Worm (Caenorhabditis elegans) whole organism, L4 larva: ENCODE results near the gene clec-66.
A peak's percentile ranks its signal among the peaks of the same experiment; 100 is the strongest.

Experiments
- D1046.2 ChIP-seq: fragments of 200-800 bp; sonication (Bioruptor generic); IDR thresholded peaks from 2 replicates; pipeline ENCODE4 v1.3.6; 2022; ENCODE audit warnings: missing genetic modification characterization, missing compliant biosample characterization
- F26F4.8 ChIP-seq: fragments of 200-800 bp; sonication (Bioruptor generic); conservative IDR thresholded peaks from 2 replicates; pipeline ENCODE4 v1.3.6; 2022; ENCODE audit warnings: missing genetic modification characterization, missing compliant biosample characterization
- F37D6.2 ChIP-seq: sonication (generic microtip); optimal IDR thresholded peaks from 2 replicates; lab custom pipeline; 2016; ENCODE audit warnings: mild to moderate bottlenecking, missing genetic modification characterization, missing compliant biosample characterization
- Y75B8A.6 ChIP-seq: fragments of 200-800 bp; sonication (Bioruptor generic); IDR thresholded peaks from 2 replicates; pipeline ENCODE4 v1.3.6; 2022; ENCODE audit warnings: missing genetic modification reagents, missing genetic modification characterization, missing compliant biosample characterization
- aha-1 ChIP-seq: fragments of 150-350 bp; peaks from one replicate; lab custom pipeline; 2014; ENCODE audit warnings: missing biosample characterization, missing genetic modification characterization
- aly-2 ChIP-seq: sonication (generic microtip); optimal IDR thresholded peaks from 2 replicates; lab custom pipeline; 2018; ENCODE audit warnings: missing biosample characterization, missing genetic modification characterization
- ama-1 ChIP-seq: fragments of 150-350 bp; optimal IDR thresholded peaks from 2 replicates; lab custom pipeline; 2014; ENCODE audit warnings: inconsistent platforms, mixed read lengths
- arid-1 ChIP-seq: fragments of 200-800 bp; sonication (Bioruptor generic); conservative IDR thresholded peaks from 2 replicates; pipeline ENCODE4 v1.3.6; 2022; ENCODE audit warnings: missing genetic modification reagents, missing genetic modification characterization, missing compliant biosample characterization
- ceh-44 ChIP-seq: fragments of 200-800 bp; sonication (Bioruptor generic); IDR thresholded peaks from 2 replicates; pipeline ENCODE4 v1.3.6; 2022; ENCODE audit warnings: missing genetic modification reagents, missing genetic modification characterization, missing compliant biosample characterization
- ceh-62 ChIP-seq: sonication (generic microtip); optimal IDR thresholded peaks from 2 replicates; lab custom pipeline; 2017; ENCODE audit warnings: missing biosample characterization, missing genetic modification characterization
- ceh-82 ChIP-seq: sonication (generic microtip); optimal IDR thresholded peaks from 2 replicates; lab custom pipeline; 2017; ENCODE audit warnings: missing biosample characterization, missing genetic modification characterization
- ces-1 ChIP-seq: fragments of 150-350 bp; sonication (generic microtip); optimal IDR thresholded peaks from 4 replicates; lab custom pipeline; 2014; ENCODE audit warnings: missing biosample characterization, missing genetic modification reagents, missing genetic modification characterization
- ctbp-1 ChIP-seq: fragments of 200-800 bp; sonication (Bioruptor generic); IDR thresholded peaks from 2 replicates; pipeline ENCODE4 v1.3.6; 2022; ENCODE audit warnings: missing genetic modification reagents, missing genetic modification characterization, missing compliant biosample characterization
- daf-19 ChIP-seq: fragments of 200-800 bp; sonication (Bioruptor generic); conservative IDR thresholded peaks from 2 replicates; pipeline ENCODE4 v1.3.6; 2022; ENCODE audit warnings: missing genetic modification characterization, missing compliant biosample characterization
- dmd-8 ChIP-seq: fragments of 200-800 bp; sonication (Bioruptor generic); IDR thresholded peaks from 2 replicates; pipeline ENCODE4 v1.3.6; 2022; ENCODE audit warnings: missing genetic modification characterization, missing compliant biosample characterization
- dmd-9 ChIP-seq: fragments of 200-800 bp; sonication (Bioruptor generic); IDR thresholded peaks from 2 replicates; pipeline ENCODE4 v1.3.6; 2022; ENCODE audit warnings: missing genetic modification reagents, missing genetic modification characterization, missing compliant biosample characterization
- duxl-1 ChIP-seq: sonication (generic microtip); optimal IDR thresholded peaks from 2 replicates; lab custom pipeline; 2016; ENCODE audit warnings: mild to moderate bottlenecking, missing genetic modification characterization, moderate library complexity, missing compliant biosample characterization; ENCODE audit not compliant: poor library complexity
- hlh-11 ChIP-seq: fragments of 200-800 bp; sonication (Bioruptor generic); optimal IDR thresholded peaks from 2 replicates; lab custom pipeline; 2018; ENCODE audit warnings: mild to moderate bottlenecking, missing genetic modification characterization, missing compliant biosample characterization
- lim-7 ChIP-seq: fragments of 200-800 bp; sonication (Bioruptor generic); IDR thresholded peaks from 2 replicates; pipeline ENCODE4 v1.3.6; 2022; ENCODE audit warnings: missing genetic modification characterization, missing compliant biosample characterization
- lin-15B ChIP-seq: fragments of 150-350 bp; sonication (generic microtip); optimal IDR thresholded peaks from 3 replicates; lab custom pipeline; 2014; ENCODE audit warnings: missing biosample characterization, missing genetic modification characterization
- lin-38 ChIP-seq: fragments of 200-800 bp; sonication (Bioruptor generic); IDR thresholded peaks from 2 replicates; pipeline ENCODE4 v1.3.6; 2022; ENCODE audit warnings: missing genetic modification reagents, missing genetic modification characterization, missing compliant biosample characterization
- mdl-1 ChIP-seq, 2 experiments: fragments of 150-350 bp in 1 of 2; sonication (generic microtip) in 1 of 2; optimal IDR thresholded peaks; 2 replicates each; lab custom pipeline; 2014 to 2017; ENCODE audit warnings: missing biosample characterization in 2 of 2, missing genetic modification characterization in 2 of 2
- mes-2 ChIP-seq: sonication (generic microtip); optimal IDR thresholded peaks from 2 replicates; lab custom pipeline; 2016; ENCODE audit warnings: missing genotype, mild to moderate bottlenecking, missing genetic modification characterization, missing compliant biosample characterization; ENCODE audit not compliant: poor library complexity, severe bottlenecking
- mxl-2 ChIP-seq: fragments of 200-800 bp; sonication (Bioruptor generic); conservative IDR thresholded peaks from 2 replicates; pipeline ENCODE4 v1.3.6; 2022; ENCODE audit warnings: missing genetic modification reagents, missing genetic modification characterization, missing compliant biosample characterization
- nhr-10 ChIP-seq: fragments of 150-350 bp; optimal IDR thresholded peaks from 2 replicates; lab custom pipeline; 2014; ENCODE audit warnings: missing biosample characterization, missing genetic modification characterization
- nhr-11 ChIP-seq: fragments of 150-350 bp; optimal IDR thresholded peaks from 2 replicates; lab custom pipeline; 2014; ENCODE audit warnings: missing biosample characterization, missing genetic modification characterization
- nhr-41 ChIP-seq: fragments of 200-800 bp; sonication (Bioruptor generic); IDR thresholded peaks from 2 replicates; pipeline ENCODE4 v1.3.6; 2022; ENCODE audit warnings: missing genetic modification reagents, missing genetic modification characterization, missing compliant biosample characterization
- nhr-48 ChIP-seq: sonication (generic microtip); optimal IDR thresholded peaks from 2 replicates; lab custom pipeline; 2016; ENCODE audit warnings: mild to moderate bottlenecking, missing genetic modification characterization, missing compliant biosample characterization
- nhr-77 ChIP-seq: fragments of 150-350 bp; optimal IDR thresholded peaks from 2 replicates; lab custom pipeline; 2014; ENCODE audit warnings: missing biosample characterization, missing genetic modification characterization
- pqm-1 ChIP-seq: sonication (generic microtip); optimal IDR thresholded peaks from 2 replicates; lab custom pipeline; 2017; ENCODE audit warnings: missing biosample characterization, missing genetic modification characterization
- set-16 ChIP-seq: fragments of 200-800 bp; sonication (Bioruptor generic); IDR thresholded peaks from 2 replicates; pipeline ENCODE4 v1.3.6; 2022; ENCODE audit warnings: missing genetic modification reagents, missing genetic modification characterization, missing compliant biosample characterization
- skn-1 ChIP-seq: fragments of 150-350 bp; optimal IDR thresholded peaks from 2 replicates; lab custom pipeline; 2014; ENCODE audit warnings: missing biosample characterization, missing genetic modification characterization
- tra-1 ChIP-seq: fragments of 200-800 bp; sonication (Bioruptor generic); IDR thresholded peaks from 2 replicates; pipeline ENCODE4 v1.3.6; 2022; ENCODE audit warnings: missing genetic modification reagents, missing genetic modification characterization, missing compliant biosample characterization
- vab-7 ChIP-seq: fragments of 200-800 bp; sonication (Bioruptor generic); IDR thresholded peaks from 2 replicates; pipeline ENCODE4 v1.3.6; 2022; ENCODE audit warnings: missing genetic modification reagents, missing genetic modification characterization, missing compliant biosample characterization
- ztf-11 ChIP-seq: fragments of 150-350 bp; optimal IDR thresholded peaks from 2 replicates; lab custom pipeline; 2014; ENCODE audit warnings: missing biosample characterization, missing genetic modification characterization

Gene clec-66

DNA sequence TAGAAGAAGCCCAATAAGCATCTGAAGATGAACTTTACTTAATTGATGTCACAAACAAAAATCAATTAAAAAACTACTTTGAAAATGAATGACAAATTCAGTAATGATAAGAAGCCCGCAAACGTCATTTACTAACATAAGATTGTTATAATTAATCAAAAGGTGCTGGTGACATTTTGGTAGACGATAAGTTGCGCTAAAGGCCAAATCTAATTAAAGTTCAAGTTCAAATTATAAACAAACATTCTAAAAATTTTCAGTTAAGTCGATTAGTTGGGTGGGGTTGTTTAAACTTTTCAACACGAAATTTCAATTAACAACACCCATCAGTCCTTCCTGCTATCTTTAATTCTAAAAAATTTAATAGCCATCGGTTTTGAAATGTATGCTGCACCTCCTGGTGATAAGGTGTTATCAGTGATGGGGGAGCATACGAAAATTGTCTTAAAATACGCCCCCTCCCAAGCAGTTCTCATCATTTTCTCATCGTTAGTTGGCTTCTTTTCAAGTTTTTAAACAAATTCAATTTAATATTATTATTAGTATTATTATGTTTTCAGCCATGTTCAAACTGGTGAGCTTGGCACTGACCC, 9.0 kb upstream of the clec-66 start, which contains the start of the genes clec-62 and clec-63 (continued):
- no peak for TF ChIP-seq ces-1 (GFP tag; lab: Kevin White, UChicago)
- TF ChIP-seq pqm-1 (tag; lab: Kevin White, UChicago) = peak; percentile 95
- no peak for TF ChIP-seq D1046.2 (GFP tag; lab: Robert Waterston, UW)
- no peak for TF ChIP-seq ztf-11 (tag; lab: Kevin White, UChicago)
- no peak for TF ChIP-seq ctbp-1 (GFP tag; lab: Robert Waterston, UW)
- no peak for TF ChIP-seq daf-19 (GFP tag; lab: Robert Waterston, UW)
- no peak for TF ChIP-seq nhr-10 (tag; lab: Kevin White, UChicago)

DNA sequence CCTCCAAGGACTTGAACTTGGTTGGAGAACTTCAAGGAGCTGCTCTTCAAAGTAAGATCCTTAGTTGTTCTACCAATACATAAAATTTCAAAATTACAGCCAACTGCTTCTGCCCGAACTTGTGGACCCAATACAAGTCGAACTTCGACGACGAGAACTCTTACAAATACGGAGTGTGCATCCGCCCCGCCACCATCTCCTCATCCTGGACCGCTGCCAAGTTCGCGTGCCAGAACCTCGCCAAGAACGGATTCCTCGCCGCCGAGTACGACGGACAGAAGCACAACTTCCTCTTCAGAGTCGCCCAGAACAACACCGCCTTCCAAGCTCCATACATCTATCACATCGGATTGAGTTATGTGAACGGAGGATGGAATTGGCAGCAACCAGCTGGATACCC, 7.5 kb upstream of the clec-66 start:
- TF ChIP-seq Y75B8A.6 (GFP tag; lab: Robert Waterston, UW) = no peak
- TF ChIP-seq set-16 (GFP tag; lab: Robert Waterston, UW) = peak; percentile 56
- TF ChIP-seq ceh-62 (tag; lab: Kevin White, UChicago) = no peak
- no peak for TF ChIP-seq duxl-1 (tag; lab: Kevin White, UChicago)
- no peak for TF ChIP-seq aly-2 (tag; lab: Kevin White, UChicago)

DNA sequence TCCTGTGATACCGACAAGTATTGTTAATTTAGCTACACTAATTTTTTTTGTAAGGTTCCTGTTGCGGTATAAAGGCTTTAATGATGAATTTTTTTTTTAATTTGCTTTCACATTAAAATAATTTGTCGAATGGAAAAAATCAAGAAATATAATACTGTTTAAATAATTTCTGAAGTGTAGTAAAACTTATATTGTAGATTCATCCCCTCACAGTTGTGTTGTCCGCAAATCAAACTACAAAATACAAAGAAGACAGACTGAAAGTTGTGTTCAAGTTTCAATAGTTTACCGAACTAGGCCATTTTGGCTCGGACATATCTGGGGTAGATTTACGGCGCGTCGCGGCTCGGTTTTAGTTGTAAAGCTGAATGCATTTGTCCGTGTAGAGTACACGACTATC, 6.8 kb upstream of the clec-66 start:
- TF ChIP-seq nhr-11 (tag; lab: Kevin White, UChicago) = no peak
- no peak for TF ChIP-seq F37D6.2 (tag; lab: Kevin White, UChicago)
- TF ChIP-seq aha-1 (tag; lab: Kevin White, UChicago) = peak; percentile 93
- TF ChIP-seq lin-38 (GFP tag; lab: Robert Waterston, UW) = no peak
- TF ChIP-seq nhr-77 (tag; lab: Kevin White, UChicago) = peak; percentile 42
- TF ChIP-seq Y75B8A.6 (GFP tag; lab: Robert Waterston, UW) = no peak
- TF ChIP-seq nhr-48 (tag; lab: Kevin White, UChicago) = no peak
- no peak for TF ChIP-seq lim-7 (GFP tag; lab: Robert Waterston, UW)
- TF ChIP-seq ceh-44 (GFP tag; lab: Robert Waterston, UW) = no peak
- peak; percentile 2 for TF ChIP-seq mes-2
- no peak for TF ChIP-seq skn-1 (tag; lab: Kevin White, UChicago)
- no peak for TF ChIP-seq lin-15B (tag; lab: Kevin White, UChicago)
- TF ChIP-seq mdl-1 (tag; optimal IDR thresholded peaks at IDR 0.05; lab: Kevin White, UChicago) = no peak
- no peak for TF ChIP-seq mxl-2 (GFP tag; lab: Robert Waterston, UW)

DNA sequence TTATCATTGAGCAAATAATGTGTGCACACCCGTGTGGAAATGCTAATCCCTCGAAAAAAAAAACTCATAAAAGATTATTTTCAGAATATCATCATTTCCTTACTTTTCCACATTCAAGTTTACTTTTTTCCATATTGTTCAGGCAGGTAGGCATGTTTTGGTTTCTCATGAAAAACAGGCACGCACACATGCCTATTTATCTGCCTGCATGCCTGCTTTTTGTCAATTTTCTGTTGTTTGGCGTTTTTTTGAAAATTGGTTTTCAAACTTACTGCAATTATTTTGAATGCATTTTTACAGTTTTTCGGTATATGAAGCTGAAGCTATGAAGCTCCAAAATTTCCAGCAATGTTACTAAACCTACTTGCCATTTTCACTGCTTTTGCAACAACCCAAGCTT, 6.3 kb upstream of the clec-66 start, which contains the start of gene clec-64:
Gene clec-64, plus strand, starts transcription at position 301 of the 400 bp plus-strand sequence.
- TF ChIP-seq ztf-11 (tag; lab: Kevin White, UChicago) (no peak), vab-7 (GFP tag; lab: Robert Waterston, UW) (no peak), nhr-41 (GFP tag; lab: Robert Waterston, UW) (no peak), pqm-1 (tag; lab: Kevin White, UChicago) (no peak), dmd-8 (no peak), F26F4.8 (GFP tag; lab: Robert Waterston, UW) (no peak), dmd-9 (no peak), mes-2 (no peak), ama-1 (lab: Kevin White, UChicago) (no peak), ceh-82 (no peak), tra-1 (GFP tag; lab: Robert Waterston, UW) (no peak), hlh-11 (tag; lab: Kevin White, UChicago) (no peak), arid-1 (GFP tag; lab: Robert Waterston, UW) (no peak), skn-1 (tag; lab: Kevin White, UChicago) (no peak)
